Fruit fly (Drosophila melanogaster) whole organism, pupa: ENCODE results near the gene Jon25Bii.

ENCODE experiments used
- CG12605 ChIP-seq: fragments of 200-800 bp; sonication (Bioruptor generic); IDR thresholded peaks from 2 replicates; pipeline ENCODE4 v1.3.6; 2022; ENCODE audit warnings: missing biosample characterization, missing genetic modification characterization
- CG14655 ChIP-seq: fragments of 200-800 bp; sonication (Bioruptor generic); optimal IDR thresholded peaks from 3 replicates; lab custom pipeline; 2017; ENCODE audit warnings: mild to moderate bottlenecking, missing biosample characterization, missing genetic modification reagents, missing genetic modification characterization
- CG17806 ChIP-seq: fragments of 200-800 bp; sonication (Bioruptor generic); optimal IDR thresholded peaks from 2 replicates; lab custom pipeline; 2018; ENCODE audit warnings: missing biosample characterization, mild to moderate bottlenecking, missing genetic modification characterization, moderate library complexity
- CG32121 ChIP-seq: fragments of 200-800 bp; sonication (Bioruptor generic); IDR thresholded peaks from 2 replicates; pipeline ENCODE4 v1.3.6; 2022; ENCODE audit warnings: missing biosample characterization, missing genetic modification characterization
- CG34367 ChIP-seq: fragments of 200-800 bp; sonication (Bioruptor generic); optimal IDR thresholded peaks from 2 replicates; lab custom pipeline; 2018; ENCODE audit warnings: missing biosample characterization, mild to moderate bottlenecking, missing genetic modification characterization
- CG4496 ChIP-seq: fragments of 200-800 bp; sonication (Bioruptor generic); IDR thresholded peaks from 3 replicates; pipeline ENCODE4 v1.3.6; 2022; ENCODE audit warnings: missing biosample characterization, missing genetic modification characterization
- CG9948 ChIP-seq: fragments of 200-800 bp; sonication (Bioruptor generic); optimal IDR thresholded peaks from 2 replicates; lab custom pipeline; 2018; ENCODE audit warnings: missing biosample characterization, mild to moderate bottlenecking, missing genetic modification characterization, moderate library complexity
- D1 ChIP-seq: fragments of 200-800 bp; sonication (Bioruptor generic); optimal IDR thresholded peaks from 2 replicates; lab custom pipeline; 2018; ENCODE audit warnings: missing biosample characterization, mild to moderate bottlenecking, missing genetic modification characterization, moderate library complexity
- EcR ChIP-seq: fragments of 200-800 bp; sonication (Bioruptor generic); optimal IDR thresholded peaks from 3 replicates; lab custom pipeline; 2019; ENCODE audit warnings: missing biosample characterization, missing genetic modification characterization, mild to moderate bottlenecking, moderate library complexity, missing genetic modification reagents
- Ets98B ChIP-seq: fragments of 200-800 bp; sonication (Bioruptor generic); IDR thresholded peaks from 2 replicates; pipeline ENCODE4 v1.3.6; 2022; ENCODE audit warnings: missing biosample characterization, missing genetic modification characterization
- Pif1A ChIP-seq: fragments of 200-800 bp; sonication (Bioruptor generic); optimal IDR thresholded peaks from 3 replicates; lab custom pipeline; 2016; ENCODE audit warnings: missing biosample characterization, missing genetic modification characterization
- gl ChIP-seq: fragments of 200-800 bp; sonication (Bioruptor generic); optimal IDR thresholded peaks from 2 replicates; lab custom pipeline; 2018; ENCODE audit warnings: missing biosample characterization, mild to moderate bottlenecking, missing genetic modification characterization
- rn ChIP-seq: fragments of 200-800 bp; sonication (Bioruptor generic); IDR thresholded peaks from 2 replicates; pipeline ENCODE4 v1.3.6; 2022; ENCODE audit warnings: missing biosample characterization, missing genetic modification characterization

- no peak for TF ChIP-seq CG17806
- no peak for TF ChIP-seq EcR (GFP tag; lab: Kevin White, UChicago)
- TF ChIP-seq CG4496 (GFP tag; lab: Robert Waterston, UW) = no peak
- TF ChIP-seq CG34367 (tag; lab: Kevin White, UChicago) = no peak
- no peak for TF ChIP-seq D1
- TF ChIP-seq Pif1A (GFP tag; lab: Kevin White, UChicago) = no peak
- TF ChIP-seq gl (tag; lab: Kevin White, UChicago) = no peak
- TF ChIP-seq Ets98B = no peak
- TF ChIP-seq CG32121 = no peak
- TF ChIP-seq CG14655 (GFP tag; lab: Kevin White, UChicago) = no peak
- TF ChIP-seq rn (GFP tag; lab: Robert Waterston, UW) = no peak
- no peak for TF ChIP-seq CG12605 (GFP tag; lab: Robert Waterston, UW)
- TF ChIP-seq CG9948 = no peak
These were observed 18.4 kb upstream of the Jon25Bii start, which contains the start of gene CG14043 for dm6 chr2L:4971329-4971798.
